Fruit fly (Drosophila melanogaster) whole organism, embryonic: ENCODE measurements around the gene CG3651.
A peak's percentile ranks its signal among the peaks of the same experiment; 100 is the strongest.

Source experiments
- Adf1 ChIP-seq: fragments of 200-800 bp; sonication (Bioruptor generic); IDR thresholded peaks from 2 replicates; pipeline ENCODE4 v1.3.6; 2022; ENCODE audit warnings: missing biosample characterization, missing genetic modification characterization
- Awh ChIP-seq: fragments of 200-800 bp; sonication (Bioruptor generic); IDR thresholded peaks from 2 replicates; pipeline ENCODE4, ENCODE4 v1.3.6; 2022; ENCODE audit warnings: missing biosample characterization, missing genetic modification characterization
- CG10209 ChIP-seq: fragments of 200-800 bp; sonication (Bioruptor generic); optimal IDR thresholded peaks from 3 replicates; lab custom pipeline; 2017; ENCODE audit warnings: missing biosample characterization, mild to moderate bottlenecking, missing genetic modification characterization, missing genetic modification reagents
- CG10462 ChIP-seq: fragments of 200-800 bp; sonication (Bioruptor generic); optimal IDR thresholded peaks from 2 replicates; lab custom pipeline; 2016; ENCODE audit warnings: missing biosample characterization, missing genetic modification characterization
- CG11456 ChIP-seq: fragments of 200-800 bp; sonication (Bioruptor generic); IDR thresholded peaks from 3 replicates; pipeline ENCODE4 v1.3.6; 2022; ENCODE audit warnings: missing biosample characterization, missing genetic modification characterization
- CG11504 ChIP-seq: fragments of 200-800 bp; sonication (Bioruptor generic); optimal IDR thresholded peaks from 3 replicates; lab custom pipeline; 2019; ENCODE audit warnings: missing biosample characterization, mild to moderate bottlenecking, missing genetic modification characterization, moderate library complexity
- CG17186 ChIP-seq: fragments of 200-800 bp; sonication (Bioruptor generic); optimal IDR thresholded peaks from 3 replicates; lab custom pipeline; 2017; ENCODE audit warnings: missing biosample characterization, missing genetic modification reagents, missing genetic modification characterization
- CG17385 ChIP-seq: fragments of 200-800 bp; sonication (Bioruptor generic); optimal IDR thresholded peaks from 3 replicates; lab custom pipeline; 2018; ENCODE audit warnings: missing biosample characterization, mild to moderate bottlenecking, missing genetic modification characterization
- CG17802 ChIP-seq: fragments of 200-800 bp; sonication (Bioruptor generic); optimal IDR thresholded peaks from 2 replicates; lab custom pipeline; 2018; ENCODE audit warnings: missing biosample characterization, mild to moderate bottlenecking, missing genetic modification characterization, moderate library complexity
- CG18011 ChIP-seq: fragments of 200-800 bp; sonication (Bioruptor generic); optimal IDR thresholded peaks from 2 replicates; lab custom pipeline; 2017; ENCODE audit warnings: missing biosample characterization, missing genetic modification characterization, mild to moderate bottlenecking, moderate library complexity, missing genotype
- CG2875 ChIP-seq: fragments of 200-800 bp; sonication (Bioruptor generic); optimal IDR thresholded peaks from 2 replicates; lab custom pipeline; 2017; ENCODE audit warnings: missing biosample characterization, mild to moderate bottlenecking, missing genetic modification characterization, missing genetic modification reagents
- CG30020 ChIP-seq: fragments of 200-800 bp; optimal IDR thresholded peaks from 2 replicates; lab custom pipeline; 2019; ENCODE audit warnings: missing biosample characterization, mild to moderate bottlenecking, missing genetic modification characterization, moderate library complexity
- CG30403 ChIP-seq: fragments of 200-800 bp; sonication (Bioruptor generic); optimal IDR thresholded peaks from 3 replicates; lab custom pipeline; 2016; ENCODE audit warnings: missing biosample characterization, missing genetic modification characterization
- CG31224 ChIP-seq: fragments of 200-800 bp; sonication (Bioruptor generic); IDR thresholded peaks from 2 replicates; pipeline ENCODE4 v1.3.6; 2022; ENCODE audit warnings: missing biosample characterization, missing genetic modification characterization
- CG34376 ChIP-seq: fragments of 200-800 bp; sonication (Bioruptor generic); optimal IDR thresholded peaks from 2 replicates; lab custom pipeline; 2018; ENCODE audit warnings: missing biosample characterization, mild to moderate bottlenecking, missing genetic modification characterization
- CG42726 ChIP-seq: fragments of 200-800 bp; sonication (Bioruptor generic); IDR thresholded peaks from 2 replicates; pipeline ENCODE4 v1.3.6; 2022; ENCODE audit warnings: missing biosample characterization, missing genetic modification characterization; ENCODE audit not compliant: partially characterized antibody
- CG4730 ChIP-seq: fragments of 200-800 bp; sonication (Bioruptor generic); IDR thresholded peaks from 2 replicates; pipeline ENCODE4 v1.3.6; 2022; ENCODE audit warnings: missing biosample characterization, missing genetic modification characterization
- CrebB ChIP-seq: fragments of 200-800 bp; sonication (Bioruptor generic); optimal IDR thresholded peaks from 3 replicates; lab custom pipeline; 2018; ENCODE audit warnings: missing biosample characterization, mild to moderate bottlenecking, missing genetic modification characterization
- Doc2 ChIP-seq: fragments of 200-800 bp; sonication (Bioruptor generic); IDR thresholded peaks from 2 replicates; pipeline ENCODE4 v1.3.6; 2022; ENCODE audit warnings: missing biosample characterization, missing genetic modification characterization
- Dp ChIP-seq: fragments of 200-800 bp; sonication (Bioruptor generic); optimal IDR thresholded peaks from 2 replicates; lab custom pipeline; 2018; ENCODE audit warnings: missing biosample characterization, mild to moderate bottlenecking, missing genetic modification characterization, moderate library complexity
- Ets65A ChIP-seq: fragments of 200-800 bp; sonication (Bioruptor generic); peaks from one replicate; lab custom pipeline; 2016; ENCODE audit warnings: missing biosample characterization, missing genetic modification characterization
- Ets97D ChIP-seq: fragments of 200-800 bp; sonication (Bioruptor generic); optimal IDR thresholded peaks from 3 replicates; lab custom pipeline; 2016; ENCODE audit warnings: missing biosample characterization, missing genetic modification characterization
- GATAe ChIP-seq: fragments of 200-800 bp; sonication (Bioruptor generic); conservative IDR thresholded peaks from 2 replicates; pipeline ENCODE4 v1.3.6; 2022; ENCODE audit warnings: missing biosample characterization, missing genetic modification characterization
- Gsc ChIP-seq: fragments of 200-800 bp; sonication (Bioruptor generic); IDR thresholded peaks from 2 replicates; pipeline ENCODE4 v1.3.6; 2022; ENCODE audit warnings: missing biosample characterization, missing genetic modification characterization
- Meics ChIP-seq: fragments of 200-800 bp; sonication (Bioruptor generic); optimal IDR thresholded peaks from 2 replicates; lab custom pipeline; 2017; ENCODE audit warnings: missing biosample characterization, mild to moderate bottlenecking, missing genetic modification characterization
- Nf-YC ChIP-seq: fragments of 200-800 bp; optimal IDR thresholded peaks from 3 replicates; lab custom pipeline; 2019; ENCODE audit warnings: missing biosample characterization, mild to moderate bottlenecking, missing genetic modification characterization, moderate library complexity
- Opbp ChIP-seq: fragments of 200-800 bp; sonication (Bioruptor generic); IDR thresholded peaks from 3 replicates; pipeline ENCODE4 v1.3.6; 2022; ENCODE audit warnings: missing biosample characterization, missing genetic modification characterization; ENCODE audit not compliant: partially characterized antibody
- Ptx1 ChIP-seq: fragments of 200-800 bp; sonication (Bioruptor generic); IDR thresholded peaks from 2 replicates; pipeline ENCODE4 v1.3.6; 2022; ENCODE audit warnings: missing biosample characterization, missing genetic modification characterization
- Ravus ChIP-seq: fragments of 200-800 bp; sonication (Bioruptor generic); IDR thresholded peaks from 2 replicates; pipeline ENCODE4 v1.3.6; 2022; ENCODE audit warnings: missing biosample characterization, missing genetic modification characterization
- Sox100B ChIP-seq: fragments of 200-800 bp; sonication (Bioruptor generic); optimal IDR thresholded peaks from 3 replicates; lab custom pipeline; 2018; ENCODE audit warnings: missing biosample characterization, mild to moderate bottlenecking, missing genetic modification characterization
- aop ChIP-seq: fragments of 200-800 bp; sonication (Bioruptor generic); IDR thresholded peaks from 2 replicates; pipeline ENCODE4 v1.3.6; 2022; ENCODE audit warnings: missing biosample characterization, missing genetic modification characterization
- ap ChIP-seq: fragments of 200-800 bp; sonication (Bioruptor generic); IDR thresholded peaks from 2 replicates; pipeline ENCODE4 v1.3.6; 2022; ENCODE audit warnings: missing biosample characterization, missing genetic modification characterization
- bab2 ChIP-seq: fragments of 200-800 bp; sonication (Bioruptor generic); optimal IDR thresholded peaks from 2 replicates; lab custom pipeline; 2016; ENCODE audit warnings: missing biosample characterization, missing genetic modification characterization
- caup ChIP-seq: fragments of 200-800 bp; sonication (Bioruptor generic); optimal IDR thresholded peaks from 3 replicates; lab custom pipeline; 2017; ENCODE audit warnings: missing biosample characterization, mild to moderate bottlenecking, missing genetic modification characterization, moderate library complexity; ENCODE audit not compliant: severe bottlenecking
- chif ChIP-seq, 2 experiments: fragments of 200-800 bp; sonication (Bioruptor generic); optimal IDR thresholded peaks; 3 replicates each; lab custom pipeline; 2016; ENCODE audit warnings: missing biosample characterization in 2 of 2, missing genetic modification characterization in 2 of 2
- cwo ChIP-seq: fragments of 200-800 bp; sonication (Bioruptor generic); optimal IDR thresholded peaks from 3 replicates; lab custom pipeline; 2017; ENCODE audit warnings: missing biosample characterization, missing genetic modification characterization, mild to moderate bottlenecking, moderate library complexity, missing genetic modification reagents
- dati ChIP-seq: fragments of 200-800 bp; sonication (Bioruptor generic); IDR thresholded peaks from 2 replicates; pipeline ENCODE4 v1.3.6; 2022; ENCODE audit warnings: missing biosample characterization, missing genetic modification characterization
- fd102C ChIP-seq: fragments of 200-800 bp; sonication (Bioruptor generic); optimal IDR thresholded peaks from 2 replicates; lab custom pipeline; 2018; ENCODE audit warnings: missing biosample characterization, mild to moderate bottlenecking, missing genetic modification characterization, moderate library complexity
- gce ChIP-seq: fragments of 200-800 bp; sonication (Bioruptor generic); IDR thresholded peaks from 3 replicates; pipeline ENCODE4 v1.3.6; 2022; ENCODE audit warnings: missing biosample characterization, missing genetic modification characterization
- gfzf ChIP-seq: fragments of 200-800 bp; sonication (Bioruptor generic); optimal IDR thresholded peaks from 2 replicates; lab custom pipeline; 2016; ENCODE audit warnings: missing biosample characterization, mild to moderate bottlenecking, missing genetic modification characterization, moderate library complexity
- gsb-n ChIP-seq: fragments of 200-800 bp; sonication (Bioruptor generic); optimal IDR thresholded peaks from 3 replicates; lab custom pipeline; 2018; ENCODE audit warnings: missing biosample characterization, mild to moderate bottlenecking, missing genetic modification characterization
- jumu ChIP-seq: fragments of 200-800 bp; sonication (Bioruptor generic); optimal IDR thresholded peaks from 3 replicates; lab custom pipeline; 2016; ENCODE audit warnings: missing biosample characterization, missing genetic modification characterization
- ken ChIP-seq: fragments of 200-800 bp; sonication (Bioruptor generic); IDR thresholded peaks from 3 replicates; pipeline ENCODE4 v1.3.6; 2022; ENCODE audit warnings: missing biosample characterization, missing genetic modification characterization
- odd ChIP-seq: fragments of 200-800 bp; sonication (Bioruptor generic); optimal IDR thresholded peaks from 2 replicates; lab custom pipeline; 2017; ENCODE audit warnings: missing biosample characterization, mild to moderate bottlenecking, missing genetic modification characterization
- peb ChIP-seq: fragments of 200-800 bp; sonication (Bioruptor generic); IDR thresholded peaks from 2 replicates; pipeline ENCODE4 v1.3.6; 2022; ENCODE audit warnings: missing biosample characterization, missing genetic modification characterization
- run ChIP-seq: fragments of 200-800 bp; sonication (Bioruptor generic); optimal IDR thresholded peaks from 3 replicates; lab custom pipeline; 2018; ENCODE audit warnings: missing biosample characterization, mild to moderate bottlenecking, missing genetic modification characterization
- sima ChIP-seq: fragments of 200-800 bp; sonication (Bioruptor generic); optimal IDR thresholded peaks from 2 replicates; lab custom pipeline; 2016; ENCODE audit warnings: missing biosample characterization, missing genetic modification characterization
- trem ChIP-seq: fragments of 200-800 bp; optimal IDR thresholded peaks from 3 replicates; lab custom pipeline; 2019; ENCODE audit warnings: missing biosample characterization, mild to moderate bottlenecking, missing genetic modification characterization, moderate library complexity
- ttk ChIP-seq: fragments of 200-800 bp; sonication (Bioruptor generic); IDR thresholded peaks from 2 replicates; pipeline ENCODE4 v2.1.2; 2022; ENCODE audit warnings: missing biosample characterization, missing genetic modification characterization
- tup ChIP-seq: fragments of 200-800 bp; sonication (Bioruptor generic); optimal IDR thresholded peaks from 2 replicates; lab custom pipeline; 2016; ENCODE audit warnings: missing biosample characterization, mild to moderate bottlenecking, missing genetic modification characterization, moderate library complexity
- zen2 ChIP-seq: fragments of 200-800 bp; sonication (Bioruptor generic); IDR thresholded peaks from 3 replicates; pipeline ENCODE4 v1.3.6; 2022; ENCODE audit warnings: missing biosample characterization, missing genetic modification characterization; ENCODE audit not compliant: partially characterized antibody

The CG3651 gene

dm6 chr2L:22121651-22122165 lies 570 bp downstream of the CG3651 start (continued):
- TF ChIP-seq Ets97D (GFP tag; lab: Kevin White, UChicago): peak; percentile 45
- no peak for TF ChIP-seq odd
- no peak for TF ChIP-seq trem (tag; lab: Kevin White, UChicago)
- no peak for TF ChIP-seq CrebB (tag; lab: Kevin White, UChicago)
- TF ChIP-seq cwo (GFP tag; lab: Kevin White, UChicago): no peak
- no peak for TF ChIP-seq Gsc (GFP tag; lab: Robert Waterston, UW)
- TF ChIP-seq sima: no peak
- no peak for TF ChIP-seq CG2875 (GFP tag; lab: Kevin White, UChicago)
- TF ChIP-seq Opbp (GFP tag; lab: Robert Waterston, UW): no peak
- TF ChIP-seq Dp (GFP tag; lab: Kevin White, UChicago): no peak
- peak; percentile 81 for TF ChIP-seq gfzf
- no peak for TF ChIP-seq gsb-n (tag; lab: Kevin White, UChicago)
- no peak for TF ChIP-seq gce (GFP tag; lab: Robert Waterston, UW)
- no peak for TF ChIP-seq CG17385 (GFP tag; lab: Kevin White, UChicago)
- no peak for TF ChIP-seq peb
- TF ChIP-seq CG18011 (GFP tag; lab: Kevin White, UChicago): no peak
- no peak for TF ChIP-seq ttk (GFP tag; lab: Robert Waterston, UW)
- no peak for TF ChIP-seq Sox100B
- no peak for TF ChIP-seq zen2 (GFP tag; lab: Robert Waterston, UW)
- no peak for TF ChIP-seq Ets65A (GFP tag; lab: Kevin White, UChicago)
- no peak for TF ChIP-seq fd102C (GFP tag; lab: Kevin White, UChicago)
- no peak for TF ChIP-seq CG10462 (GFP tag; lab: Kevin White, UChicago)
- no peak for TF ChIP-seq caup (GFP tag; lab: Kevin White, UChicago)
- TF ChIP-seq ken (GFP tag; lab: Robert Waterston, UW): no peak
- no peak for TF ChIP-seq Nf-YC (tag; lab: Kevin White, UChicago)
- peak in 1 of 2 experiments; percentile 7 for TF ChIP-seq chif (GFP tag; optimal IDR thresholded peaks at IDR 0.05; lab: Kevin White, UChicago)
- no peak for TF ChIP-seq dati
- no peak for TF ChIP-seq CG10209 (GFP tag; lab: Kevin White, UChicago)
- TF ChIP-seq Adf1: no peak
- no peak for TF ChIP-seq Doc2
- TF ChIP-seq CG34376 (GFP tag; lab: Kevin White, UChicago): no peak
- TF ChIP-seq run: no peak
- peak; percentile 97 for TF ChIP-seq CG17802 (tag; lab: Kevin White, UChicago)
- no peak for TF ChIP-seq Ravus (GFP tag; lab: Robert Waterston, UW)
- no peak for TF ChIP-seq bab2 (GFP tag; lab: Kevin White, UChicago)
- no peak for TF ChIP-seq aop (GFP tag; lab: Robert Waterston, UW)
- TF ChIP-seq CG30020 (tag; lab: Kevin White, UChicago): peak; percentile 96
- TF ChIP-seq CG31224 (GFP tag; lab: Robert Waterston, UW): no peak
- TF ChIP-seq Awh (GFP tag; lab: Robert Waterston, UW): no peak
- no peak; the same call in none of the 2 replicates for TF ChIP-seq CG42726 (GFP tag; lab: Robert Waterston, UW)
- TF ChIP-seq jumu (GFP tag; lab: Kevin White, UChicago): peak; percentile 13
- no peak for TF ChIP-seq GATAe
- no peak for TF ChIP-seq CG17186 (GFP tag; lab: Kevin White, UChicago)
- no peak for TF ChIP-seq CG11504 (tag; lab: Kevin White, UChicago)
- TF ChIP-seq Ptx1 (GFP tag; lab: Robert Waterston, UW): no peak
- TF ChIP-seq Meics (GFP tag; lab: Kevin White, UChicago): no peak
- TF ChIP-seq CG4730: no peak
- TF ChIP-seq CG11456 (GFP tag; lab: Robert Waterston, UW): no peak
- TF ChIP-seq ap (GFP tag; lab: Robert Waterston, UW): no peak
- TF ChIP-seq CG30403 (GFP tag; lab: Kevin White, UChicago): peak; percentile 9
- TF ChIP-seq tup (GFP tag; lab: Kevin White, UChicago): no peak
